Worm (Caenorhabditis elegans) whole organism, L2 larva: ENCODE data around the gene srd-34.

Source experiments
- C34F6.9 ChIP-seq: fragments of 150-350 bp; optimal IDR thresholded peaks from 2 replicates; lab custom pipeline; 2014; ENCODE audit warnings: missing biosample characterization, missing genetic modification characterization
- F13H6.1 ChIP-seq: sonication (generic microtip); optimal IDR thresholded peaks from 2 replicates; lab custom pipeline; 2016; ENCODE audit warnings: missing genetic modification characterization, missing compliant biosample characterization
- R02D3.7 ChIP-seq: fragments of 150-350 bp; optimal IDR thresholded peaks from 2 replicates; lab custom pipeline; 2014; ENCODE audit warnings: missing biosample characterization, missing genetic modification characterization
- Y55F3AM.14 ChIP-seq: fragments of 200-800 bp; sonication (Bioruptor generic); optimal IDR thresholded peaks from 2 replicates; lab custom pipeline; 2018; ENCODE audit warnings: mild to moderate bottlenecking, missing genetic modification characterization, missing compliant biosample characterization
- ZK546.5 ChIP-seq: sonication (generic microtip); optimal IDR thresholded peaks from 2 replicates; lab custom pipeline; 2017; ENCODE audit warnings: missing biosample characterization, missing genetic modification characterization
- alr-1 ChIP-seq: fragments of 150-350 bp; optimal IDR thresholded peaks from 2 replicates; lab custom pipeline; 2014; ENCODE audit warnings: missing biosample characterization, missing genetic modification characterization
- aly-2 ChIP-seq: fragments of 150-350 bp; optimal IDR thresholded peaks from 2 replicates; lab custom pipeline; 2014; ENCODE audit warnings: missing biosample characterization, missing genetic modification characterization
- ama-1 ChIP-seq: fragments of 150-350 bp; optimal IDR thresholded peaks from 2 replicates; lab custom pipeline; 2018; ENCODE audit warnings: inconsistent platforms
- blmp-1 ChIP-seq: sonication (generic microtip); optimal IDR thresholded peaks from 2 replicates; lab custom pipeline; 2017; ENCODE audit warnings: missing genetic modification characterization, mild to moderate bottlenecking, missing compliant biosample characterization, antibody characterized with exemption, moderate library complexity; ENCODE audit not compliant: insufficient read depth
- ceh-16 ChIP-seq: fragments of 150-350 bp; optimal IDR thresholded peaks from 2 replicates; lab custom pipeline; 2014; ENCODE audit warnings: missing biosample characterization, missing genetic modification characterization
- ceh-82 ChIP-seq: fragments of 150-350 bp; optimal IDR thresholded peaks from 2 replicates; lab custom pipeline; 2014; ENCODE audit warnings: missing biosample characterization, missing genetic modification characterization
- crh-2 ChIP-seq: sonication (generic microtip); optimal IDR thresholded peaks from 2 replicates; lab custom pipeline; 2017; ENCODE audit warnings: missing biosample characterization, missing genetic modification characterization
- dmd-4 ChIP-seq: sonication (generic microtip); optimal IDR thresholded peaks from 2 replicates; lab custom pipeline; 2017; ENCODE audit warnings: missing biosample characterization, missing genetic modification characterization
- egl-27 ChIP-seq: sonication (generic microtip); optimal IDR thresholded peaks from 3 replicates; lab custom pipeline; 2017; ENCODE audit warnings: missing biosample characterization, missing genetic modification reagents, missing genetic modification characterization
- elt-3 ChIP-seq: sonication (generic microtip); optimal IDR thresholded peaks from 2 replicates; lab custom pipeline; 2017; ENCODE audit warnings: missing biosample characterization, missing genetic modification characterization
- fos-1 ChIP-seq: fragments of 150-350 bp; optimal IDR thresholded peaks from 2 replicates; lab custom pipeline; 2014; ENCODE audit warnings: missing biosample characterization, missing genetic modification characterization
- gmeb-1 ChIP-seq: fragments of 150-350 bp; optimal IDR thresholded peaks from 2 replicates; lab custom pipeline; 2014; ENCODE audit warnings: missing biosample characterization, missing genetic modification characterization
- lin-11 ChIP-seq: fragments of 150-350 bp; sonication (generic microtip); optimal IDR thresholded peaks from 2 replicates; lab custom pipeline; 2014; ENCODE audit warnings: missing biosample characterization, missing genetic modification characterization, inconsistent platforms, mixed read lengths
- lin-13 ChIP-seq: fragments of 150-350 bp; optimal IDR thresholded peaks from 2 replicates; lab custom pipeline; 2014; ENCODE audit warnings: missing biosample characterization, missing genetic modification reagents, missing genetic modification characterization
- lsy-2 ChIP-seq, 2 experiments: fragments of 150-350 bp in 1 of 2; sonication (generic microtip) in 1 of 2; optimal IDR thresholded peaks; 2 replicates each; lab custom pipeline; 2014 to 2017; ENCODE audit warnings: missing biosample characterization in 2 of 2, missing genetic modification characterization in 2 of 2
- mab-5 ChIP-seq: fragments of 150-350 bp; optimal IDR thresholded peaks from 2 replicates; lab custom pipeline; 2014; ENCODE audit warnings: missing biosample characterization, missing genetic modification characterization
- mbf-1 ChIP-seq: sonication (generic microtip); optimal IDR thresholded peaks from 2 replicates; lab custom pipeline; 2017; ENCODE audit warnings: missing biosample characterization, missing genetic modification characterization
- nhr-10 ChIP-seq: sonication (generic microtip); optimal IDR thresholded peaks from 2 replicates; lab custom pipeline; 2017; ENCODE audit warnings: missing biosample characterization, missing genetic modification characterization
- nhr-11 ChIP-seq: fragments of 150-350 bp; optimal IDR thresholded peaks from 2 replicates; lab custom pipeline; 2014; ENCODE audit warnings: missing biosample characterization, missing genetic modification characterization
- nhr-12 ChIP-seq: fragments of 150-350 bp; optimal IDR thresholded peaks from 2 replicates; lab custom pipeline; 2014; ENCODE audit warnings: missing biosample characterization, missing genetic modification characterization
- nhr-129 ChIP-seq: fragments of 150-350 bp; optimal IDR thresholded peaks from 2 replicates; lab custom pipeline; 2014; ENCODE audit warnings: missing biosample characterization, missing genetic modification characterization
- nhr-21 ChIP-seq: fragments of 150-350 bp; optimal IDR thresholded peaks from 2 replicates; lab custom pipeline; 2014; ENCODE audit warnings: missing biosample characterization, missing genetic modification characterization
- nhr-23 ChIP-seq: fragments of 150-350 bp; optimal IDR thresholded peaks from 2 replicates; lab custom pipeline; 2014; ENCODE audit warnings: missing biosample characterization, missing genetic modification reagents, missing genetic modification characterization
- nhr-237 ChIP-seq: fragments of 150-350 bp; optimal IDR thresholded peaks from 2 replicates; lab custom pipeline; 2014; ENCODE audit warnings: missing biosample characterization, missing genetic modification characterization
- nhr-25 ChIP-seq: fragments of 150-350 bp; sonication (generic microtip); optimal IDR thresholded peaks from 3 replicates; lab custom pipeline; 2014; ENCODE audit warnings: missing biosample characterization, missing genetic modification characterization
- nhr-6 ChIP-seq: fragments of 150-350 bp; optimal IDR thresholded peaks from 2 replicates; lab custom pipeline; 2014; ENCODE audit warnings: missing biosample characterization, missing genetic modification characterization
- nhr-77 ChIP-seq: fragments of 150-350 bp; optimal IDR thresholded peaks from 2 replicates; lab custom pipeline; 2014; ENCODE audit warnings: missing biosample characterization, missing genetic modification characterization
- peb-1 ChIP-seq: fragments of 150-350 bp; optimal IDR thresholded peaks from 2 replicates; lab custom pipeline; 2014; ENCODE audit warnings: missing biosample characterization, missing genetic modification characterization
- sem-4 ChIP-seq: fragments of 150-350 bp; optimal IDR thresholded peaks from 2 replicates; lab custom pipeline; 2014; ENCODE audit warnings: missing biosample characterization, missing genetic modification reagents, missing genetic modification characterization
- skn-1 ChIP-seq: sonication (generic microtip); optimal IDR thresholded peaks from 2 replicates; lab custom pipeline; 2017; ENCODE audit warnings: missing biosample characterization, missing genetic modification characterization
- sma-3 ChIP-seq: sonication (generic microtip); optimal IDR thresholded peaks from 2 replicates; lab custom pipeline; 2016; ENCODE audit warnings: missing genetic modification reagents, missing genetic modification characterization, missing compliant biosample characterization
- sma-9 ChIP-seq, 2 experiments: fragments of 150-350 bp in 1 of 2; sonication (generic microtip) in 1 of 2; optimal IDR thresholded peaks; 2 replicates each; lab custom pipeline; 2014 to 2016; ENCODE audit warnings: missing genetic modification characterization in 2 of 2, mild to moderate bottlenecking in 1 of 2, missing biosample characterization in 1 of 2, missing compliant biosample characterization in 1 of 2, missing genetic modification reagents in 1 of 2, moderate library complexity in 1 of 2
- snpc-4 ChIP-seq: fragments of 150-350 bp; optimal IDR thresholded peaks from 2 replicates; lab custom pipeline; 2014; ENCODE audit warnings: missing biosample characterization, missing genetic modification characterization
- unc-39 ChIP-seq: fragments of 150-350 bp; optimal IDR thresholded peaks from 2 replicates; lab custom pipeline; 2014; ENCODE audit warnings: missing biosample characterization, missing genetic modification characterization
- unc-55 ChIP-seq: fragments of 150-350 bp; sonication (generic microtip); optimal IDR thresholded peaks from 3 replicates; lab custom pipeline; 2014; ENCODE audit warnings: missing biosample characterization, missing genetic modification reagents, missing genetic modification characterization
- unc-62 ChIP-seq: fragments of 150-350 bp; optimal IDR thresholded peaks from 2 replicates; lab custom pipeline; 2014; ENCODE audit warnings: missing biosample characterization, missing genetic modification reagents, missing genetic modification characterization
- zag-1 ChIP-seq: fragments of 150-350 bp; optimal IDR thresholded peaks from 2 replicates; lab custom pipeline; 2014; ENCODE audit warnings: missing biosample characterization, missing genetic modification characterization
- ztf-11 ChIP-seq: sonication (generic microtip); optimal IDR thresholded peaks from 2 replicates; lab custom pipeline; 2017; ENCODE audit warnings: missing biosample characterization, missing genetic modification characterization
- ztf-4 ChIP-seq: fragments of 150-350 bp; optimal IDR thresholded peaks from 2 replicates; lab custom pipeline; 2014; ENCODE audit warnings: missing biosample characterization, missing genetic modification characterization

Gene srd-34

DNA sequence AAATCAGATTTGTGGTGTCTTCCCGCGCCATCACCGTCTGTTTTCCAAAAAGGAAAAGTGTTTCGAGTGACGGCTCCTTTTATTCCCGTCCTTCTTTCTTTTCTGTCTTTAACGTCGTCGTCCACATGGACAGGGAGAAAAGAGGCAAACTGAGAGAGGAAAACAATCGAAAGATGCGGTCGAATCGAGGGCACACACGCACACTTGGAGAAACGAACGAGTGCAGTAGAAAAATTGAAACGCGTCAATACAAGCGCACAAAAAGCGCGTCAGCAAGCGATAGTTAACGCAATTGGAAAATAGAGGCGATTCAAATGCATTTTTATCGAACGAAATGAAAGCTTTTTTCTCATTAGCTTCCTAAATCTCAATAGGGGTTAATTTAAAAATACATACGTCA lies 12.1 kb downstream of the srd-34 start (continued):
- TF ChIP-seq nhr-21 (tag; lab: Kevin White, UChicago) (peak; percentile 87), blmp-1 (tag; lab: Kevin White, UChicago) (peak; percentile 52), unc-62 (GFP tag; lab: Kevin White, UChicago) (peak; percentile 32), crh-2 (peak; percentile 96), nhr-10 (tag; lab: Kevin White, UChicago) (peak; percentile 31), gmeb-1 (tag; lab: Kevin White, UChicago) (peak; percentile 96), mab-5 (tag; lab: Kevin White, UChicago) (peak; percentile 87), Y55F3AM.14 (GFP tag; lab: Kevin White, UChicago) (peak; percentile 86), ztf-4 (tag; lab: Kevin White, UChicago) (peak; percentile 69), C34F6.9 (tag; lab: Kevin White, UChicago) (peak; percentile 98), ZK546.5 (tag; lab: Kevin White, UChicago) (peak; percentile 12), aly-2 (tag; lab: Kevin White, UChicago) (no peak), nhr-77 (tag; lab: Kevin White, UChicago) (peak; percentile 48), nhr-12 (tag; lab: Kevin White, UChicago) (peak; percentile 19), sma-3 (GFP tag; lab: Kevin White, UChicago) (peak; percentile 87), dmd-4 (tag; lab: Kevin White, UChicago) (no peak), ceh-82 (tag; lab: Kevin White, UChicago) (peak; percentile 44), F13H6.1 (tag; lab: Kevin White, UChicago) (peak; percentile 94), snpc-4 (tag; lab: Kevin White, UChicago) (peak; percentile 85), lin-11 (peak; percentile 93), nhr-6 (tag; lab: Kevin White, UChicago) (peak; percentile 93), ama-1 (lab: Kevin White, UChicago) (peak; percentile 74), lsy-2 (tag; optimal IDR thresholded peaks at IDR 0.05; lab: Kevin White, UChicago) (peak; percentile 86 to 95), nhr-25 (tag; lab: Kevin White, UChicago) (peak; percentile 93), skn-1 (tag; lab: Kevin White, UChicago) (no peak), unc-55 (GFP tag; lab: Kevin White, UChicago) (peak; percentile 94), fos-1 (peak; percentile 89)

DNA sequence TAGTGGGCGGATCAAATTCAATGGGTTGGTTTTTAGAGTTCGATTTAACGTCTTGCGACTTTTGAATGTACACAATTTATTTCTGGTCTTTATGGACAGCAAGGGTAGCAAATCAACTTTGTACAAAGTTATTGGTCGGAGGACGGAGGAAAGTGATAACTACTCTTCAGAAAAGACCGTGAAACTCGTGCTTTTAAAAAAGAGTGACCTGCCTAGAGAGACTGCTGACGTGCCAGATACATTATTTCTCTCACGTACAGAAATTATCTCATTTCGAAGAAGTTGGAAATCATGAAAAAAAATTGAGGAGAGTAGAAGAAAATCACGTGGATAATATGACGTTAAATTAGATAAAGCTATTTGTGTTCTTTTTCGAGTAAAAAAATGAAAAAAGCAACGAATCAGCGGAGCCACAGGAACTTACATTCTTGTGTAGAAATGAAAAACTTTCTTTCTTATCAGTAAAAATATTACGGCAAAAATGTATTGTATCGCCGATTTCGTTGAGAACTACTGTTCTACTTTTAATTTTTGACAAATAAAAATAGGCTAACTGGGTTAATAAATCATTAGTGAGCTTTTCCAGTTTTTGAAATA lies 12.7 kb downstream of the srd-34 start, which contains the start of gene ppm-1.A:
Gene ppm-1.A (minus strand): TSS at position 294 of the 597 bp plus-strand sequence.
- TF ChIP-seq unc-55 (GFP tag; lab: Kevin White, UChicago) (no peak), lsy-2 (tag; optimal IDR thresholded peaks at IDR 0.05; lab: Kevin White, UChicago) (peak in 1 of 2 experiments; percentile 1), R02D3.7 (tag; lab: Kevin White, UChicago) (no peak), nhr-12 (tag; lab: Kevin White, UChicago) (no peak), sma-3 (GFP tag; lab: Kevin White, UChicago) (peak; percentile 1), nhr-129 (peak; percentile 46), nhr-11 (tag; lab: Kevin White, UChicago) (no peak), mbf-1 (no peak), nhr-77 (tag; lab: Kevin White, UChicago) (no peak), sem-4 (no peak), F13H6.1 (tag; lab: Kevin White, UChicago) (no peak), unc-62 (GFP tag; lab: Kevin White, UChicago) (no peak), ama-1 (lab: Kevin White, UChicago) (peak; percentile 14), C34F6.9 (tag; lab: Kevin White, UChicago) (no peak), ztf-4 (tag; lab: Kevin White, UChicago) (no peak), peb-1 (tag; lab: Kevin White, UChicago) (no peak), gmeb-1 (tag; lab: Kevin White, UChicago) (peak; percentile 52), nhr-6 (tag; lab: Kevin White, UChicago) (no peak), crh-2 (peak; percentile 42), ztf-11 (no peak), zag-1 (tag; lab: Kevin White, UChicago) (no peak), lin-11 (peak; percentile 10), nhr-10 (tag; lab: Kevin White, UChicago) (no peak), alr-1 (tag; lab: Kevin White, UChicago) (no peak), elt-3 (no peak), nhr-25 (tag; lab: Kevin White, UChicago) (peak; percentile 39), blmp-1 (tag; lab: Kevin White, UChicago) (peak; percentile 33), ceh-16 (tag; lab: Kevin White, UChicago) (no peak), fos-1 (peak; percentile 0), nhr-237 (tag; lab: Kevin White, UChicago) (no peak), dmd-4 (tag; lab: Kevin White, UChicago) (no peak), lin-13 (GFP tag; lab: Kevin White, UChicago) (no peak), nhr-23 (no peak), egl-27 (tag; lab: Kevin White, UChicago) (no peak), Y55F3AM.14 (GFP tag; lab: Kevin White, UChicago) (no peak), unc-39 (no peak), sma-9 (GFP tag; optimal IDR thresholded peaks at IDR 0.05; lab: Kevin White, UChicago) (peak; percentile 1), sma-9 (tag; optimal IDR thresholded peaks at IDR 0.05; lab: Kevin White, UChicago) (no peak)
- TF ChIP-seq, all 48 proteins: peak for 11
